Worm (Caenorhabditis elegans) whole organism, midembryonic: Measurements from ENCODE around the gene cyp-35A3.

Experiments
- T22C8.4 ChIP-seq: fragments of 200-800 bp; sonication (Bioruptor generic); IDR thresholded peaks from 2 replicates; pipeline ENCODE4 v1.3.6; 2022; ENCODE audit warnings: missing genetic modification characterization, missing compliant biosample characterization
- cog-1 ChIP-seq: sonication (generic microtip); optimal IDR thresholded peaks from 2 replicates; lab custom pipeline; 2016; ENCODE audit warnings: missing genetic modification characterization, missing compliant biosample characterization
- flt-1 ChIP-seq: fragments of 200-800 bp; sonication (Bioruptor generic); IDR thresholded peaks from 2 replicates; pipeline ENCODE4 v1.3.6; 2022; ENCODE audit warnings: missing genetic modification characterization, missing compliant biosample characterization
- klf-2 ChIP-seq: fragments of 200-800 bp; sonication (Bioruptor generic); conservative IDR thresholded peaks from 2 replicates; pipeline ENCODE4 v1.3.6; 2022; ENCODE audit warnings: missing genetic modification reagents, missing genetic modification characterization, missing compliant biosample characterization
- med-1 ChIP-seq: sonication (generic microtip); optimal IDR thresholded peaks from 2 replicates; lab custom pipeline; 2017; ENCODE audit warnings: missing genetic modification characterization, mild to moderate bottlenecking, missing compliant biosample characterization, antibody characterized with exemption, missing genetic modification reagents; ENCODE audit not compliant: insufficient read depth
- ref-1 ChIP-seq: fragments of 200-800 bp; sonication (Bioruptor generic); conservative IDR thresholded peaks from 2 replicates; pipeline ENCODE4 v1.3.6; 2022; ENCODE audit warnings: missing genetic modification reagents, missing genetic modification characterization, missing compliant biosample characterization
- ztf-23 ChIP-seq: fragments of 200-800 bp; sonication (Bioruptor generic); IDR thresholded peaks from 2 replicates; pipeline ENCODE4 v1.3.6; 2022; ENCODE audit warnings: missing genetic modification reagents, missing genetic modification characterization, missing compliant biosample characterization
- ztf-29 ChIP-seq: fragments of 200-800 bp; sonication (Bioruptor generic); IDR thresholded peaks from 2 replicates; pipeline ENCODE4 v1.3.6; 2022; ENCODE audit warnings: missing genetic modification reagents, missing genetic modification characterization, missing compliant biosample characterization

DNA sequence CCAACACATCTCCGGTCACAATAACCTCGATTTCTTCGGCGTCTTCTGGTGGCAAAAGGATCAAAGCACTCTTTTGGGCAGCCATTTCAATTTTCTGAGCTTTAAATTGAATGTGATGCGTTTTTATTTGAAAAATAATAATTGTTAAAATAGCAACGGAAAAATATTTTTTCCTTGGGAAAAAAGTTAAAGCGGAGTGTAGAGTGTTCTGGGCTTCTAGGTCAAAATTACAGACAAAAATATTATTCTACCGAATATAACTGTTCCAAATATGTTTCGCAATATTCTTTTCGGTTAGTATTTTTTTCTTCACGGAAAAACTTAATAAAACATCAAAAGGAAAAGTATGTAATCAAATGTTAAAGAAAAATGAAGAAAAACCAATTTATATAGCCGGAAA, 32.6 kb downstream of the cyp-35A3 start, which contains the start of gene djr-1.2:
- TF ChIP-seq ref-1, result no peak
- no peak for TF ChIP-seq cog-1 (tag; lab: Kevin White, UChicago)
- TF ChIP-seq flt-1, result no peak
- no peak for TF ChIP-seq med-1 (GFP tag; lab: Kevin White, UChicago)
- TF ChIP-seq ztf-29 (GFP tag; lab: Robert Waterston, UW), result no peak
- TF ChIP-seq klf-2 (GFP tag; lab: Robert Waterston, UW), result no peak
- no peak for TF ChIP-seq ztf-23 (GFP tag; lab: Robert Waterston, UW)
- no peak for TF ChIP-seq T22C8.4 (GFP tag; lab: Robert Waterston, UW)
